Worm (Caenorhabditis elegans): ENCODE data around the gene spig-10.

ce11 chrV:6982813-6983212, 23.3 kb upstream of the spig-10 start, which contains the start of gene nhr-161:
- no peak for TF ChIP-seq ztf-11 (tag; optimal IDR thresholded peaks at IDR 0.05)
- no peak for TF ChIP-seq unc-62 (GFP tag; optimal IDR thresholded peaks at IDR 0.05)
- TF ChIP-seq nhr-12 (tag; optimal IDR thresholded peaks at IDR 0.05) = no peak

Measured in whole organism, mixed stage, embryonic.